Worm (Caenorhabditis elegans): ENCODE measurements around the gene gcy-13.

Gene gcy-13

ce11 chrV:12369437-12369836 is at the start of gene gcy-13:
Gene gcy-13, minus strand, starts transcription at chrV:12369537.
- no peak for TF ChIP-seq nhr-237 (tag; optimal IDR thresholded peaks at IDR 0.05)
- no peak for TF ChIP-seq zag-1 (tag; optimal IDR thresholded peaks at IDR 0.05)
- TF ChIP-seq nhr-84 (tag; optimal IDR thresholded peaks at IDR 0.05) = no peak
- TF ChIP-seq lin-14 (GFP tag; optimal IDR thresholded peaks at IDR 0.05) = no peak
- TF ChIP-seq blmp-1 (tag; optimal IDR thresholded peaks at IDR 0.05) = no peak
- TF ChIP-seq ceh-82 (tag; optimal IDR thresholded peaks at IDR 0.05) = no peak
- TF ChIP-seq aly-2 (tag; optimal IDR thresholded peaks at IDR 0.05) = no peak
- no peak for TF ChIP-seq isw-1 (GFP tag; IDR thresholded peaks at IDR 0.05)
- no peak for TF ChIP-seq irx-1 (tag; optimal IDR thresholded peaks at IDR 0.05)
- no peak for TF ChIP-seq xbp-1 (tag; optimal IDR thresholded peaks at IDR 0.05)
- TF ChIP-seq C34B4.2 (tag; optimal IDR thresholded peaks at IDR 0.05) = no peak
- TF ChIP-seq lir-3 (tag; optimal IDR thresholded peaks at IDR 0.05; ENCODE audit: poor library complexity) = no peak
- TF ChIP-seq fkh-8 (tag; optimal IDR thresholded peaks at IDR 0.05) = no peak
- no peak for TF ChIP-seq lin-15B (tag; optimal IDR thresholded peaks at IDR 0.05)
- no peak for TF ChIP-seq lin-13 (GFP tag; optimal IDR thresholded peaks at IDR 0.05)
- no peak for TF ChIP-seq F16B12.6 (tag; optimal IDR thresholded peaks at IDR 0.05)

DNA sequence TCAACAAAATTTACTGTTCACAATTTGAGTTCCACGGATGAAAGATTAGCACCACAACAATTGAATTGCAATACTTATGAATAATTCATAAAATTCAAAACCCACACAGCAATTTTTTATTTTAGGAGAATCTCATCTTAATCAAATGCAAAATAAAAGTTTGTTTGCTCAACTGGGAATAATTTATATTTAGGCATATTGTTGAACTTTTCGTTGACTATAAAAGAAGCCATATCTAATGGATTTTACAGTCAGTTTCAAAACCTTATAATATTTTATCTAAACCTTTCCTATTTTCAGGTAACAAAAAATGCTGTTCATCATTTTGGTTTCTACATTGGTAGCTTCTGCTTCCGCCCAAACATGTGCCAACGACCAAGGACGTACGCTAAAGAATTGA is 49.0 kb upstream of the gcy-13 start, which contains the start of gene C54D10.3:
Gene C54D10.3, plus strand, starts transcription at position 301 of the 400 bp plus-strand sequence.
- TF ChIP-seq skn-1 (tag; optimal IDR thresholded peaks at IDR 0.05) = no peak
- no peak for TF ChIP-seq ceh-82 (tag; optimal IDR thresholded peaks at IDR 0.05)
- no peak for TF ChIP-seq nhr-237 (tag; optimal IDR thresholded peaks at IDR 0.05)
- TF ChIP-seq efl-3 (GFP tag; optimal IDR thresholded peaks at IDR 0.05) = no peak
- TF ChIP-seq pqm-1 (tag; optimal IDR thresholded peaks at IDR 0.05) = no peak
- no peak for TF ChIP-seq nhr-28 (tag; optimal IDR thresholded peaks at IDR 0.05)
- no peak for TF ChIP-seq alr-1 (tag; optimal IDR thresholded peaks at IDR 0.05; ENCODE audit: borderline replicate concordance)
- TF ChIP-seq C04F5.9 (tag; optimal IDR thresholded peaks at IDR 0.05) = no peak
- no peak for TF ChIP-seq Y116A8C.19 (tag; optimal IDR thresholded peaks at IDR 0.05; ENCODE audit: borderline replicate concordance)
- TF ChIP-seq unc-62 (GFP tag; optimal IDR thresholded peaks at IDR 0.05) = no peak

ce11 chrV:12417277-12417676 is 47.9 kb upstream of the gcy-13 start, which contains the start of gene cdr-3:
Gene cdr-3, minus strand, starts transcription at chrV:12417377.
- TF ChIP-seq unc-86 (tag; optimal IDR thresholded peaks at IDR 0.05) (no peak), egl-13 (tag; optimal IDR thresholded peaks at IDR 0.05) (no peak), unc-130 (tag; optimal IDR thresholded peaks at IDR 0.05) (no peak), C16A3.4 (tag; optimal IDR thresholded peaks at IDR 0.05) (no peak)

ce11 chrV:12415656-12416055 is 46.3 kb upstream of the gcy-13 start, which contains the start of gene cdr-2:
Gene cdr-2, minus strand, starts transcription at chrV:12415709.
- no peak for TF ChIP-seq unc-86 (tag; optimal IDR thresholded peaks at IDR 0.05)
- no peak for TF ChIP-seq efl-1 (optimal IDR thresholded peaks at IDR 0.05)
- TF ChIP-seq efl-1 (GFP tag; optimal IDR thresholded peaks at IDR 0.05 in 1 of 2) = peak in 1 of 2 experiments; percentile 48
- peak; percentile 14 for TF ChIP-seq nhr-20 (tag; optimal IDR thresholded peaks at IDR 0.05)
- peak; percentile 57 for TF ChIP-seq elt-2 (tag; optimal IDR thresholded peaks at IDR 0.05)

DNA sequence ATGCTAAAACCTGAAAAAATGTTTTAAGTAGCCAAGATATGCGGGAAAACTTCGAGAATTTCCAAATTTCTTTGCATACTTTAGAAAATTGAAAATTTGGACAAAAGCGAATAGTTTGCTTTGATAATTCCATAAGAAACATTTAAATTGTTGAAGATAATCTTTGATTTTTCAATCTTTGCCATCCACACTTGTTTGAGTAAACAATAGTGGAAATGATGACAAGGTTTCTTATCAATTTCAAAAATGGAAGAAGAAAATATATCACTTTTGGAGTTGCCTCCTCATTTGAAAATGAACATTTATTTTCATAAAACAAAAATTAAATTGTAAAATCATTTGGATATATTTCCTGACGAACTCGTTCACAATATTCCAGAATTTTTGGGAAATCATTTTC is 45.0 kb upstream of the gcy-13 start:
- peak; percentile 13 for TF ChIP-seq elt-2 (tag; optimal IDR thresholded peaks at IDR 0.05)
- TF ChIP-seq blmp-1 (tag; optimal IDR thresholded peaks at IDR 0.05) = no peak

- peak; percentile 13 for TF ChIP-seq nhr-28 (tag; optimal IDR thresholded peaks at IDR 0.05)
- TF ChIP-seq nhr-47 (tag; optimal IDR thresholded peaks at IDR 0.05) = no peak
- TF ChIP-seq efl-1 (optimal IDR thresholded peaks at IDR 0.05) = peak in 1 of 2 experiments; percentile 13
- TF ChIP-seq efl-1 (GFP tag; optimal IDR thresholded peaks at IDR 0.05 in 1 of 2) = no peak
- TF ChIP-seq mab-9 (GFP tag; IDR thresholded peaks at IDR 0.05) = no peak
- TF ChIP-seq nhr-71 (tag; optimal IDR thresholded peaks at IDR 0.05) = peak; percentile 36
- peak; percentile 5 for TF ChIP-seq mep-1 (tag; optimal IDR thresholded peaks at IDR 0.05)
- peak in 1 of 2 experiments; percentile 6 for TF ChIP-seq lin-35 (GFP tag; optimal IDR thresholded peaks at IDR 0.05)
- TF ChIP-seq lin-15B (tag; optimal IDR thresholded peaks at IDR 0.05) = no peak
- peak; percentile 42 for TF ChIP-seq lin-14 (GFP tag; optimal IDR thresholded peaks at IDR 0.05)
- TF ChIP-seq nhr-20 (tag; optimal IDR thresholded peaks at IDR 0.05) = peak; percentile 72
Observed at ce11 chrV:12413651-12414114, 44.3 kb upstream of the gcy-13 start, which contains the start of gene cdr-6. Gene cdr-6, minus strand, starts transcription at chrV:12413701.

All from whole organism, L1 larva.